Worm (Caenorhabditis elegans): ENCODE data around the gene C50B6.9.

- TF ChIP-seq cog-1 (tag; optimal IDR thresholded peaks at IDR 0.05) (no peak), tab-1 (GFP tag; IDR thresholded peaks at IDR 0.05) (no peak), flt-1 (GFP tag; IDR thresholded peaks at IDR 0.05) (no peak), T22C8.4 (GFP tag; IDR thresholded peaks at IDR 0.05) (no peak), ztf-23 (GFP tag; IDR thresholded peaks at IDR 0.05) (no peak)
These were observed 27.2 kb downstream of the C50B6.9 start, which contains the start of gene srg-46 for ce11 chrV:13363415-13363814.

All from whole organism, midembryonic.